Worm (Caenorhabditis elegans): Measurements from ENCODE around the gene F44E2.8.

- TF ChIP-seq dao-5 (tag; optimal IDR thresholded peaks at IDR 0.05): no peak
- TF ChIP-seq W03F9.2 (tag; optimal IDR thresholded peaks at IDR 0.05): no peak
- TF ChIP-seq him-1 (tag; optimal IDR thresholded peaks at IDR 0.05): no peak
Observed at ce11 chrIII:8889931-8890330, 40.3 kb upstream of the F44E2.8 start, which contains the start of gene lnkn-1.

All from whole organism, L4/young adult.